Worm (Caenorhabditis elegans) whole organism, young adult: ENCODE results near the gene R05F9.9.
A peak's percentile ranks its signal among the peaks of the same experiment; 100 is the strongest.

Source experiments
- B0035.1 ChIP-seq: sonication (generic microtip); optimal IDR thresholded peaks from 2 replicates; lab custom pipeline; 2016; ENCODE audit warnings: missing genetic modification characterization, mild to moderate bottlenecking, missing compliant biosample characterization, missing genotype, missing genetic modification reagents
- B0336.3 ChIP-seq: fragments of 200-800 bp; sonication (Bioruptor generic); IDR thresholded peaks from 2 replicates; pipeline ENCODE4 v1.3.6; 2022; ENCODE audit warnings: missing genetic modification characterization, missing compliant biosample characterization
- C06A6.2 ChIP-seq: fragments of 200-800 bp; sonication (Bioruptor generic); conservative IDR thresholded peaks from 2 replicates; pipeline ENCODE4 v1.3.6; 2022; ENCODE audit warnings: missing genetic modification characterization, missing compliant biosample characterization
- D2030.7 ChIP-seq: fragments of 200-800 bp; sonication (Bioruptor generic); IDR thresholded peaks from 2 replicates; pipeline ENCODE4 v1.3.6; 2022; ENCODE audit warnings: missing genetic modification reagents, missing genetic modification characterization, missing compliant biosample characterization
- F22D6.2 ChIP-seq: sonication (generic microtip); optimal IDR thresholded peaks from 2 replicates; lab custom pipeline; 2016; ENCODE audit warnings: mild to moderate bottlenecking, missing genetic modification characterization, missing compliant biosample characterization
- F33H1.4 ChIP-seq: fragments of 200-800 bp; sonication (Bioruptor generic); IDR thresholded peaks from 2 replicates; pipeline ENCODE4 v1.3.6; 2022; ENCODE audit warnings: missing genetic modification reagents, missing genetic modification characterization, missing compliant biosample characterization
- F37B4.10 ChIP-seq: fragments of 200-800 bp; sonication (Bioruptor generic); IDR thresholded peaks from 2 replicates; pipeline ENCODE4 v1.3.6; 2022; ENCODE audit warnings: missing genetic modification characterization, missing compliant biosample characterization
- F39B2.1 ChIP-seq: fragments of 200-800 bp; sonication (Bioruptor generic); IDR thresholded peaks from 2 replicates; pipeline ENCODE4 v1.3.6; 2022; ENCODE audit warnings: missing genetic modification reagents, missing genetic modification characterization, missing compliant biosample characterization
- F49E8.2 ChIP-seq: sonication (generic microtip); optimal IDR thresholded peaks from 3 replicates; lab custom pipeline; 2017; ENCODE audit warnings: missing genetic modification characterization, mild to moderate bottlenecking, missing compliant biosample characterization, antibody characterized with exemption, moderate library complexity; ENCODE audit not compliant: insufficient read depth
- Y53F4B.3 ChIP-seq: fragments of 200-800 bp; sonication (Bioruptor generic); IDR thresholded peaks from 2 replicates; pipeline ENCODE4 v1.3.6; 2022; ENCODE audit warnings: missing genetic modification reagents, missing genetic modification characterization, missing compliant biosample characterization
- Y56A3A.18 ChIP-seq: fragments of 200-800 bp; sonication (Bioruptor generic); IDR thresholded peaks from 2 replicates; pipeline ENCODE4 v1.3.6; 2022; ENCODE audit warnings: missing genetic modification reagents, missing genetic modification characterization, missing compliant biosample characterization
- ZK185.1 ChIP-seq: sonication (generic microtip); optimal IDR thresholded peaks from 2 replicates; lab custom pipeline; 2016; ENCODE audit warnings: mild to moderate bottlenecking, missing genetic modification characterization, missing compliant biosample characterization; ENCODE audit not compliant: poor library complexity, severe bottlenecking
- aptf-2 ChIP-seq: fragments of 200-800 bp; sonication (Bioruptor generic); conservative IDR thresholded peaks from 2 replicates; pipeline ENCODE4 v1.3.6; 2022; ENCODE audit warnings: missing genetic modification reagents, missing genetic modification characterization, missing compliant biosample characterization
- aptf-3 ChIP-seq: fragments of 200-800 bp; sonication (Bioruptor generic); IDR thresholded peaks from 2 replicates; pipeline ENCODE4 v1.3.6; 2022; ENCODE audit warnings: missing genetic modification characterization, missing compliant biosample characterization
- attf-3 ChIP-seq: fragments of 200-800 bp; sonication (Bioruptor generic); conservative IDR thresholded peaks from 2 replicates; pipeline ENCODE4 v1.3.6; 2022; ENCODE audit warnings: missing genetic modification reagents, missing genetic modification characterization, missing compliant biosample characterization
- attf-5 ChIP-seq: fragments of 200-800 bp; sonication (Bioruptor generic); optimal IDR thresholded peaks from 2 replicates; lab custom pipeline; 2018; ENCODE audit warnings: mild to moderate bottlenecking, missing genetic modification characterization, missing compliant biosample characterization
- attf-6 ChIP-seq: fragments of 200-800 bp; sonication (Bioruptor generic); IDR thresholded peaks from 2 replicates; pipeline ENCODE4 v1.3.6; 2022; ENCODE audit warnings: missing genetic modification reagents, missing genetic modification characterization, missing compliant biosample characterization
- bed-1 ChIP-seq: fragments of 200-800 bp; sonication (Bioruptor generic); IDR thresholded peaks from 2 replicates; pipeline ENCODE4 v1.3.6; 2022; ENCODE audit warnings: missing genetic modification reagents, missing genetic modification characterization, missing compliant biosample characterization
- ceh-40 ChIP-seq: fragments of 200-800 bp; sonication (Bioruptor generic); IDR thresholded peaks from 2 replicates; pipeline ENCODE4 v1.3.6; 2022; ENCODE audit warnings: missing genetic modification characterization, missing compliant biosample characterization
- dpff-1 ChIP-seq: sonication (generic microtip); optimal IDR thresholded peaks from 2 replicates; lab custom pipeline; 2017; ENCODE audit warnings: mild to moderate bottlenecking, missing genetic modification characterization, missing compliant biosample characterization
- dpl-1 ChIP-seq: fragments of 150-350 bp; optimal IDR thresholded peaks from 2 replicates; lab custom pipeline; 2014; ENCODE audit warnings: missing biosample characterization, missing genetic modification reagents, missing genetic modification characterization
- egl-44 ChIP-seq: fragments of 200-800 bp; sonication (Bioruptor generic); IDR thresholded peaks from 2 replicates; pipeline ENCODE4 v1.3.6; 2022; ENCODE audit warnings: missing genetic modification reagents, missing genetic modification characterization, missing compliant biosample characterization
- gei-17 ChIP-seq: fragments of 200-800 bp; sonication (Bioruptor generic); optimal IDR thresholded peaks from 2 replicates; lab custom pipeline; 2018; ENCODE audit warnings: mild to moderate bottlenecking, missing genetic modification characterization, missing compliant biosample characterization
- hrde-1 ChIP-seq: sonication (generic microtip); optimal IDR thresholded peaks from 2 replicates; lab custom pipeline; 2016; ENCODE audit warnings: missing genetic modification characterization, mild to moderate bottlenecking, missing compliant biosample characterization, moderate library complexity, missing genotype, missing genetic modification reagents, borderline replicate concordance
- hsf-1 ChIP-seq: fragments of 200-800 bp; sonication (Bioruptor generic); IDR thresholded peaks from 2 replicates; pipeline ENCODE4 v1.3.6; 2022; ENCODE audit warnings: missing genetic modification reagents, missing genetic modification characterization, missing compliant biosample characterization
- let-526 ChIP-seq: fragments of 200-800 bp; sonication (Bioruptor generic); IDR thresholded peaks from 2 replicates; pipeline ENCODE4 v1.3.6; 2022; ENCODE audit warnings: missing genetic modification reagents, missing genetic modification characterization, missing compliant biosample characterization
- lin-35 ChIP-seq, 3 experiments: fragments of 150-350 bp in 2 of 3; sonication (generic microtip) in 1 of 3; optimal IDR thresholded peaks; 2 replicates each; lab custom pipeline; 2014 to 2018; ENCODE audit warnings: missing biosample characterization in 3 of 3, missing genetic modification characterization in 3 of 3, missing genetic modification reagents in 3 of 3
- lir-1 ChIP-seq: fragments of 200-800 bp; sonication (Bioruptor generic); conservative IDR thresholded peaks from 2 replicates; pipeline ENCODE4 v1.3.6; 2022; ENCODE audit warnings: missing genetic modification reagents, missing genetic modification characterization, missing compliant biosample characterization
- madf-3 ChIP-seq: fragments of 200-800 bp; sonication (Bioruptor generic); IDR thresholded peaks from 2 replicates; pipeline ENCODE4 v1.3.6; 2022; ENCODE audit warnings: missing genetic modification reagents, missing genetic modification characterization, missing compliant biosample characterization
- madf-8 ChIP-seq: fragments of 200-800 bp; sonication (Bioruptor generic); conservative IDR thresholded peaks from 2 replicates; pipeline ENCODE4 v1.3.6; 2022; ENCODE audit warnings: missing genetic modification reagents, missing genetic modification characterization, missing compliant biosample characterization
- mcd-1 ChIP-seq: fragments of 200-800 bp; sonication (Bioruptor generic); IDR thresholded peaks from 2 replicates; pipeline ENCODE4 v1.3.6; 2022; ENCODE audit warnings: missing genetic modification reagents, missing genetic modification characterization, missing compliant biosample characterization
- mel-28 ChIP-seq: sonication (generic microtip); optimal IDR thresholded peaks from 2 replicates; lab custom pipeline; 2016; ENCODE audit warnings: borderline replicate concordance, mild to moderate bottlenecking, missing genetic modification characterization, missing compliant biosample characterization
- mes-4 ChIP-seq: sonication (generic microtip); optimal IDR thresholded peaks from 2 replicates; lab custom pipeline; 2016; ENCODE audit warnings: missing genotype, missing genetic modification characterization, missing compliant biosample characterization
- nhr-27 ChIP-seq: fragments of 200-800 bp; sonication (Bioruptor generic); optimal IDR thresholded peaks from 2 replicates; lab custom pipeline; 2018; ENCODE audit warnings: mild to moderate bottlenecking, missing genetic modification characterization, moderate library complexity, missing compliant biosample characterization
- nhr-90 ChIP-seq: sonication (generic microtip); optimal IDR thresholded peaks from 2 replicates; lab custom pipeline; 2016; ENCODE audit warnings: missing genotype, mild to moderate bottlenecking, missing genetic modification characterization, missing compliant biosample characterization
- sdz-38 ChIP-seq: sonication (generic microtip); optimal IDR thresholded peaks from 2 replicates; lab custom pipeline; 2016; ENCODE audit warnings: missing genotype, missing genetic modification characterization, missing compliant biosample characterization
- snpc-1.1 ChIP-seq: sonication (generic microtip); optimal IDR thresholded peaks from 2 replicates; lab custom pipeline; 2017; ENCODE audit warnings: missing genetic modification characterization, mild to moderate bottlenecking, missing compliant biosample characterization, antibody characterized with exemption, moderate library complexity, missing genotype, missing genetic modification reagents; ENCODE audit not compliant: insufficient read depth
- snpc-3.4 ChIP-seq: sonication (generic microtip); optimal IDR thresholded peaks from 2 replicates; lab custom pipeline; 2017; ENCODE audit warnings: missing genetic modification characterization, mild to moderate bottlenecking, missing compliant biosample characterization, antibody characterized with exemption, moderate library complexity, missing genotype, missing genetic modification reagents
- snpc-4 ChIP-seq, 5 experiments: fragments of 150-350 bp in 1 of 5; sonication (generic microtip) in 4 of 5; optimal IDR thresholded peaks; 2 replicates each; lab custom pipeline; 2014 to 2018; ENCODE audit warnings: missing genetic modification characterization in 5 of 5, missing biosample characterization in 3 of 5, antibody characterized with exemption in 2 of 5, mild to moderate bottlenecking in 2 of 5, missing compliant biosample characterization in 2 of 5, missing genotype in 2 of 5, moderate library complexity in 2 of 5, missing genetic modification reagents in 1 of 5
- somi-1 ChIP-seq: fragments of 200-800 bp; sonication (Bioruptor generic); optimal IDR thresholded peaks from 2 replicates; lab custom pipeline; 2018; ENCODE audit warnings: mild to moderate bottlenecking, missing genetic modification characterization, missing compliant biosample characterization
- sptf-2 ChIP-seq: fragments of 200-800 bp; sonication (Bioruptor generic); optimal IDR thresholded peaks from 2 replicates; lab custom pipeline; 2018; ENCODE audit warnings: mild to moderate bottlenecking, missing genetic modification characterization, missing compliant biosample characterization
- tbx-9 ChIP-seq: sonication (generic microtip); optimal IDR thresholded peaks from 2 replicates; lab custom pipeline; 2016; ENCODE audit warnings: borderline replicate concordance, missing genetic modification characterization, inconsistent platforms, missing compliant biosample characterization
- tlf-1 ChIP-seq: fragments of 200-800 bp; sonication (Bioruptor generic); optimal IDR thresholded peaks from 2 replicates; lab custom pipeline; 2018; ENCODE audit warnings: mild to moderate bottlenecking, missing genetic modification characterization, missing compliant biosample characterization
- unc-130 ChIP-seq: sonication (generic microtip); optimal IDR thresholded peaks from 2 replicates; lab custom pipeline; 2016; ENCODE audit warnings: missing genetic modification reagents, missing genetic modification characterization, missing compliant biosample characterization
- xnd-1 ChIP-seq: sonication (generic microtip); optimal IDR thresholded peaks from 2 replicates; lab custom pipeline; 2016; ENCODE audit warnings: missing genotype, missing genetic modification reagents, missing genetic modification characterization, missing compliant biosample characterization
- ztf-18 ChIP-seq: sonication (generic microtip); optimal IDR thresholded peaks from 2 replicates; lab custom pipeline; 2016; ENCODE audit warnings: missing genotype, mild to moderate bottlenecking, missing genetic modification characterization, missing compliant biosample characterization
- ztf-28 ChIP-seq: fragments of 200-800 bp; sonication (Bioruptor generic); IDR thresholded peaks from 2 replicates; pipeline ENCODE4 v1.3.6; 2022; ENCODE audit warnings: missing genetic modification reagents, missing genetic modification characterization, missing compliant biosample characterization

The R05F9.9 gene

DNA sequence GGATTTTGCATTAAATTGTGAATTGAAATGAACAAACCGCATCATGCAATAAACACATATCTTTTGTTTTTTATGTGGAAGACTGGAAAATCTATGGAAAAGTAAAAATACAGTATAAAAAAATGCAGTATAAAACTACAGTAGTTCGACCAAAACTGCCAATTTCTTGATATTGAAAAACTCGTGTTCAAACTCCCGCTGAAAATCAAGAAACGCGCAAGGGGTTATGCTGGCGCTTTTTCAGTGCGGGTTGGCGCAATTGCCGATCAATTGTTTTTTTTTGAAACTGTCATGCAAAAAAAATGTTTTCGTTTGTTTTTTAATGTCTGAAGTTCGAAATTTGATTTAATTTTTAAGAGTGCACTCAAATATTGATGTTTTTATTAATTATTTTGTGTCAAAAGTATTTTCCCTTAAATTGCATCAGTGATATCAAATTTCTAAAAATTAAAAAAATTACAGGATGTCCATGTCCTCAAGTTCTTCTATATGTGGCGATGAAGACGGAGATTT is 50.2 kb downstream of the R05F9.9 start, which contains the start of gene dnj-9 (continued):
- TF ChIP-seq xnd-1 (tag; lab: Kevin White, UChicago) = peak; percentile 83
- TF ChIP-seq F39B2.1 (GFP tag; lab: Robert Waterston, UW) = peak; percentile 75
- peak; percentile 41 for TF ChIP-seq nhr-27
- peak; percentile 34 for TF ChIP-seq mes-4
- peak; percentile 93 for TF ChIP-seq B0336.3 (GFP tag; lab: Robert Waterston, UW)
- TF ChIP-seq sdz-38 (tag; lab: Kevin White, UChicago) = no peak
- peak; percentile 88 for TF ChIP-seq hsf-1 (GFP tag; lab: Robert Waterston, UW)
- TF ChIP-seq nhr-90 (tag; lab: Kevin White, UChicago) = no peak
- TF ChIP-seq ZK185.1 (tag; lab: Kevin White, UChicago) = peak; percentile 95
- peak; percentile 99 for TF ChIP-seq ztf-18 (tag; lab: Kevin White, UChicago)
- TF ChIP-seq madf-8 (GFP tag; lab: Robert Waterston, UW) = peak; percentile 79
- TF ChIP-seq D2030.7 (GFP tag; lab: Robert Waterston, UW) = peak; percentile 81
- peak; percentile 95 for TF ChIP-seq attf-5 (GFP tag; lab: Kevin White, UChicago)
- TF ChIP-seq dpff-1 (tag; lab: Kevin White, UChicago) = no peak
- peak; percentile 68 for TF ChIP-seq attf-3 (GFP tag; lab: Robert Waterston, UW)
- TF ChIP-seq F33H1.4 (GFP tag; lab: Robert Waterston, UW) = peak; percentile 84
- peak; percentile 6 for TF ChIP-seq mel-28 (tag; lab: Kevin White, UChicago)
- TF ChIP-seq ztf-28 (GFP tag; lab: Robert Waterston, UW) = no peak
- peak; percentile 78 for TF ChIP-seq lir-1 (GFP tag; lab: Robert Waterston, UW)
- TF ChIP-seq snpc-3.4 (tag; lab: Kevin White, UChicago) = peak; percentile 94
- peak; percentile 93 for TF ChIP-seq tlf-1
- TF ChIP-seq F37B4.10 (GFP tag; lab: Robert Waterston, UW) = no peak
- peak; percentile 75 for TF ChIP-seq unc-130 (GFP tag; lab: Kevin White, UChicago)
- no peak for TF ChIP-seq aptf-2 (GFP tag; lab: Robert Waterston, UW)
- TF ChIP-seq F49E8.2 (tag; lab: Kevin White, UChicago) = peak; percentile 71
- TF ChIP-seq bed-1 = no peak
- TF ChIP-seq ceh-40 (GFP tag; lab: Robert Waterston, UW) = peak; percentile 51; the same call in 1 of the 2 replicates
- TF ChIP-seq gei-17 (GFP tag; lab: Kevin White, UChicago) = peak; percentile 87
- TF ChIP-seq lin-35 (GFP tag; optimal IDR thresholded peaks at IDR 0.05; lab: Kevin White, UChicago) = peak; percentile 86 to 99 (median 92)
- TF ChIP-seq hrde-1 (tag; lab: Kevin White, UChicago) = peak; percentile 62
- no peak for TF ChIP-seq sptf-2
- peak; percentile 53 for TF ChIP-seq somi-1
- peak; percentile 91 for TF ChIP-seq C06A6.2
- TF ChIP-seq mcd-1 (GFP tag; lab: Robert Waterston, UW) = peak; percentile 93
- peak; percentile 92 for TF ChIP-seq madf-3 (GFP tag; lab: Robert Waterston, UW)
- no peak for TF ChIP-seq aptf-3
- no peak for TF ChIP-seq tbx-9
- peak; percentile 87 for TF ChIP-seq F22D6.2 (tag; lab: Kevin White, UChicago)
- peak; percentile 83; the same call in 1 of the 2 replicates for TF ChIP-seq let-526
- TF ChIP-seq Y53F4B.3 (GFP tag; lab: Robert Waterston, UW) = no peak
- peak; percentile 73 for TF ChIP-seq attf-6
- TF ChIP-seq Y56A3A.18 = peak; percentile 95
- peak; percentile 97 for TF ChIP-seq dpl-1 (GFP tag; lab: Kevin White, UChicago)
- TF ChIP-seq snpc-4 (GFP tag; optimal IDR thresholded peaks at IDR 0.05; lab: Kevin White, UChicago) = peak; percentile 74
- peak in 3 of 4 experiments; percentile 82 to 86 (median 84) for TF ChIP-seq snpc-4 (tag; optimal IDR thresholded peaks at IDR 0.05; lab: Kevin White, UChicago)
- peak; percentile 78 for TF ChIP-seq B0035.1 (tag; lab: Kevin White, UChicago)
- TF ChIP-seq egl-44 = peak; percentile 82; the same call in 1 of the 2 replicates
- peak; percentile 28 for TF ChIP-seq snpc-1.1 (tag; lab: Kevin White, UChicago)
